Fruit fly (Drosophila melanogaster) whole organism, embryonic: Measurements from ENCODE around the gene Cdk7.

ENCODE experiments used
- Abd-B ChIP-seq: fragments of 200-800 bp; sonication (Bioruptor generic); optimal IDR thresholded peaks from 2 replicates; lab custom pipeline; 2018; ENCODE audit warnings: missing biosample characterization, mild to moderate bottlenecking, missing genetic modification characterization, moderate library complexity
- Ada2b ChIP-seq: fragments of 200-800 bp; sonication (Bioruptor generic); IDR thresholded peaks from 2 replicates; pipeline ENCODE4 v1.3.6; 2022; ENCODE audit warnings: missing biosample characterization, missing genetic modification characterization
- Asciz ChIP-seq: fragments of 200-800 bp; sonication (Bioruptor generic); optimal IDR thresholded peaks from 2 replicates; lab custom pipeline; 2017; ENCODE audit warnings: missing biosample characterization, mild to moderate bottlenecking, missing genetic modification characterization, missing genetic modification reagents
- B-H2 ChIP-seq: fragments of 200-800 bp; sonication (Bioruptor generic); optimal IDR thresholded peaks from 2 replicates; lab custom pipeline; 2018; ENCODE audit warnings: missing biosample characterization, mild to moderate bottlenecking, missing genetic modification characterization
- BtbVII ChIP-seq: fragments of 200-800 bp; sonication (Bioruptor generic); optimal IDR thresholded peaks from 3 replicates; lab custom pipeline; 2017; ENCODE audit warnings: missing biosample characterization, mild to moderate bottlenecking, missing genetic modification characterization
- Bteb2 ChIP-seq: fragments of 200-800 bp; sonication (Bioruptor generic); optimal IDR thresholded peaks from 2 replicates; lab custom pipeline; 2016; ENCODE audit warnings: missing biosample characterization, missing genetic modification characterization
- CG10209 ChIP-seq: fragments of 200-800 bp; sonication (Bioruptor generic); optimal IDR thresholded peaks from 3 replicates; lab custom pipeline; 2017; ENCODE audit warnings: missing biosample characterization, mild to moderate bottlenecking, missing genetic modification characterization, missing genetic modification reagents
- CG11085 ChIP-seq: fragments of 200-800 bp; sonication (Bioruptor generic); IDR thresholded peaks from 2 replicates; pipeline ENCODE4 v1.3.6; 2022; ENCODE audit warnings: missing biosample characterization, missing genetic modification characterization
- CG11695 ChIP-seq: fragments of 200-800 bp; sonication (Bioruptor generic); IDR thresholded peaks from 3 replicates; pipeline ENCODE4 v1.3.6; 2022; ENCODE audit warnings: missing biosample characterization, missing genetic modification characterization
- CG12659 ChIP-seq: fragments of 200-800 bp; sonication (Bioruptor generic); optimal IDR thresholded peaks from 3 replicates; lab custom pipeline; 2017; ENCODE audit warnings: mild to moderate bottlenecking, missing biosample characterization, missing genetic modification reagents, missing genetic modification characterization
- CG15269 ChIP-seq: fragments of 200-800 bp; sonication (Bioruptor generic); optimal IDR thresholded peaks from 2 replicates; lab custom pipeline; 2018; ENCODE audit warnings: missing biosample characterization, mild to moderate bottlenecking, missing genetic modification characterization, moderate library complexity
- CG15514 ChIP-seq: fragments of 200-800 bp; sonication (Bioruptor generic); optimal IDR thresholded peaks from 3 replicates; lab custom pipeline; 2017; ENCODE audit warnings: missing biosample characterization, missing genetic modification characterization, mild to moderate bottlenecking, moderate library complexity, missing genetic modification reagents
- CG16779 ChIP-seq: fragments of 200-800 bp; sonication (Bioruptor generic); IDR thresholded peaks from 2 replicates; pipeline ENCODE4 v1.3.6; 2022; ENCODE audit warnings: missing biosample characterization, missing genetic modification characterization
- CG17612 ChIP-seq: fragments of 200-800 bp; sonication (Bioruptor generic); IDR thresholded peaks from 2 replicates; pipeline ENCODE4 v1.3.6; 2022; ENCODE audit warnings: missing biosample characterization, missing genetic modification characterization
- CG18262 ChIP-seq: fragments of 200-800 bp; optimal IDR thresholded peaks from 3 replicates; lab custom pipeline; 2019; ENCODE audit warnings: missing biosample characterization, mild to moderate bottlenecking, missing genetic modification characterization, moderate library complexity
- CG18599 ChIP-seq: fragments of 200-800 bp; sonication (Bioruptor generic); optimal IDR thresholded peaks from 3 replicates; lab custom pipeline; 2017; ENCODE audit warnings: missing biosample characterization, missing genetic modification characterization, mild to moderate bottlenecking, moderate library complexity, missing genetic modification reagents
- CG2120 ChIP-seq: fragments of 200-800 bp; sonication (Bioruptor generic); optimal IDR thresholded peaks from 3 replicates; lab custom pipeline; 2016; ENCODE audit warnings: missing biosample characterization, missing genetic modification characterization
- CG30403 ChIP-seq: fragments of 200-800 bp; sonication (Bioruptor generic); optimal IDR thresholded peaks from 3 replicates; lab custom pipeline; 2016; ENCODE audit warnings: missing biosample characterization, missing genetic modification characterization
- CG4617 ChIP-seq: fragments of 200-800 bp; sonication (Bioruptor generic); optimal IDR thresholded peaks from 3 replicates; lab custom pipeline; 2016; ENCODE audit warnings: missing biosample characterization, missing genetic modification characterization, borderline replicate concordance
- CG4854 ChIP-seq: fragments of 200-800 bp; sonication (Bioruptor generic); optimal IDR thresholded peaks from 2 replicates; lab custom pipeline; 2016; ENCODE audit warnings: missing biosample characterization, missing genetic modification characterization, inconsistent platforms
- CG6683 ChIP-seq: fragments of 200-800 bp; sonication (Bioruptor generic); optimal IDR thresholded peaks from 2 replicates; lab custom pipeline; 2017; ENCODE audit warnings: missing biosample characterization, mild to moderate bottlenecking, missing genetic modification characterization, missing genetic modification reagents
- CG7556 ChIP-seq: fragments of 200-800 bp; sonication (Bioruptor generic); optimal IDR thresholded peaks from 2 replicates; lab custom pipeline; 2017; ENCODE audit warnings: missing biosample characterization, mild to moderate bottlenecking, missing genetic modification characterization
- Dek ChIP-seq: fragments of 200-800 bp; sonication (Bioruptor generic); optimal IDR thresholded peaks from 3 replicates; lab custom pipeline; 2019; ENCODE audit warnings: missing biosample characterization, mild to moderate bottlenecking, missing genetic modification characterization, moderate library complexity
- Fer1 ChIP-seq: fragments of 200-800 bp; sonication (Bioruptor generic); optimal IDR thresholded peaks from 2 replicates; lab custom pipeline; 2017; ENCODE audit warnings: missing biosample characterization, mild to moderate bottlenecking, missing genetic modification characterization
- Fer2 ChIP-seq: fragments of 200-800 bp; sonication (Bioruptor generic); optimal IDR thresholded peaks from 2 replicates; lab custom pipeline; 2018; ENCODE audit warnings: missing biosample characterization, mild to moderate bottlenecking, missing genetic modification characterization, moderate library complexity
- Hr3 ChIP-seq: fragments of 200-800 bp; sonication (Bioruptor generic); optimal IDR thresholded peaks from 3 replicates; lab custom pipeline; 2016; ENCODE audit warnings: missing biosample characterization, missing genetic modification characterization
- NC2α ChIP-seq: fragments of 200-800 bp; sonication (Bioruptor generic); optimal IDR thresholded peaks from 2 replicates; lab custom pipeline; 2016; ENCODE audit warnings: missing biosample characterization, missing genetic modification characterization
- NC2β ChIP-seq: fragments of 200-800 bp; sonication (Bioruptor generic); optimal IDR thresholded peaks from 2 replicates; lab custom pipeline; 2016; ENCODE audit warnings: missing biosample characterization, missing genetic modification characterization
- Neu2 ChIP-seq: fragments of 200-800 bp; sonication (Bioruptor generic); optimal IDR thresholded peaks from 3 replicates; lab custom pipeline; 2016; ENCODE audit warnings: missing biosample characterization, missing genetic modification characterization, borderline replicate concordance
- Pdp1 ChIP-seq, 2 experiments: fragments of 200-800 bp; sonication (Bioruptor generic); optimal IDR thresholded peaks; 3 replicates each; lab custom pipeline; 2016; ENCODE audit warnings: missing biosample characterization in 2 of 2, missing genetic modification characterization in 2 of 2, mild to moderate bottlenecking in 1 of 2, moderate library complexity in 1 of 2
- Sox100B ChIP-seq: fragments of 200-800 bp; sonication (Bioruptor generic); optimal IDR thresholded peaks from 3 replicates; lab custom pipeline; 2018; ENCODE audit warnings: missing biosample characterization, mild to moderate bottlenecking, missing genetic modification characterization
- Sry-β ChIP-seq: fragments of 200-800 bp; sonication (Bioruptor generic); optimal IDR thresholded peaks from 2 replicates; lab custom pipeline; 2018; ENCODE audit warnings: missing biosample characterization, mild to moderate bottlenecking, missing genetic modification characterization, moderate library complexity
- Xbp1 ChIP-seq: fragments of 200-800 bp; sonication (Bioruptor generic); optimal IDR thresholded peaks from 3 replicates; lab custom pipeline; 2016; ENCODE audit warnings: missing biosample characterization, mild to moderate bottlenecking, missing genetic modification characterization
- Xrp1 ChIP-seq: fragments of 200-800 bp; sonication (Bioruptor generic); IDR thresholded peaks from 2 replicates; pipeline ENCODE4 v1.3.6; 2022; ENCODE audit warnings: missing biosample characterization, missing genetic modification characterization
- cg ChIP-seq: fragments of 200-800 bp; sonication (Bioruptor generic); optimal IDR thresholded peaks from 3 replicates; lab custom pipeline; 2019; ENCODE audit warnings: missing biosample characterization, mild to moderate bottlenecking, missing genetic modification characterization, moderate library complexity
- crp ChIP-seq, 2 experiments: fragments of 200-800 bp; sonication (Bioruptor generic); optimal IDR thresholded peaks; 2 replicates in 1 of 2; 3 replicates in 1 of 2; lab custom pipeline; 2017; ENCODE audit warnings: missing biosample characterization in 2 of 2, missing genetic modification characterization in 2 of 2, mild to moderate bottlenecking in 1 of 2, moderate library complexity in 1 of 2
- dm ChIP-seq: fragments of 200-800 bp; sonication (Bioruptor generic); optimal IDR thresholded peaks from 3 replicates; lab custom pipeline; 2016; ENCODE audit warnings: missing biosample characterization, missing genetic modification characterization
- gem ChIP-seq: fragments of 200-800 bp; sonication (Bioruptor generic); optimal IDR thresholded peaks from 2 replicates; lab custom pipeline; 2019; ENCODE audit warnings: missing biosample characterization, mild to moderate bottlenecking, missing genetic modification characterization, moderate library complexity
- hkb ChIP-seq, 2 experiments: fragments of 200-800 bp in 1 of 2; fragments of >200 bp in 1 of 2; sonication (Bioruptor generic) in 1 of 2; IDR thresholded peaks in 1 of 2; optimal IDR thresholded peaks in 1 of 2; 2 replicates each; pipeline versions ENCODE4 v1.3.6 to Lab custom; 2017 to 2022; ENCODE audit warnings: missing biosample characterization in 1 of 2, missing genetic modification characterization in 1 of 2
- lilli ChIP-seq: fragments of 200-800 bp; sonication (Bioruptor generic); optimal IDR thresholded peaks from 3 replicates; lab custom pipeline; 2016; ENCODE audit warnings: missing biosample characterization, missing genetic modification characterization
- mirr ChIP-seq: fragments of 200-800 bp; sonication (Bioruptor generic); optimal IDR thresholded peaks from 3 replicates; lab custom pipeline; 2018; ENCODE audit warnings: missing biosample characterization, mild to moderate bottlenecking, missing genetic modification characterization
- nerfin-2 ChIP-seq: fragments of 200-800 bp; sonication (Bioruptor generic); IDR thresholded peaks from 2 replicates; pipeline ENCODE4 v1.3.6; 2022; ENCODE audit warnings: missing biosample characterization, missing genetic modification characterization; ENCODE audit not compliant: partially characterized antibody
- onecut ChIP-seq: fragments of 200-800 bp; sonication (Bioruptor generic); IDR thresholded peaks from 2 replicates; pipeline ENCODE4 v1.3.6; 2022; ENCODE audit warnings: missing biosample characterization, missing genetic modification characterization
- org-1 ChIP-seq: fragments of 200-800 bp; sonication (Bioruptor generic); optimal IDR thresholded peaks from 2 replicates; lab custom pipeline; 2017; ENCODE audit warnings: missing biosample characterization, missing genetic modification characterization
- pho ChIP-seq: fragments of 200-800 bp; sonication (Bioruptor generic); optimal IDR thresholded peaks from 2 replicates; lab custom pipeline; 2016; ENCODE audit warnings: missing biosample characterization, missing genetic modification characterization
- pita ChIP-seq: fragments of 200-800 bp; sonication (Bioruptor generic); optimal IDR thresholded peaks from 2 replicates; lab custom pipeline; 2017; ENCODE audit warnings: missing biosample characterization, mild to moderate bottlenecking, missing genetic modification characterization
- repo ChIP-seq: fragments of 200-800 bp; sonication (Bioruptor generic); optimal IDR thresholded peaks from 2 replicates; lab custom pipeline; 2016; ENCODE audit warnings: missing biosample characterization, missing genetic modification characterization
- sug ChIP-seq: fragments of 200-800 bp; optimal IDR thresholded peaks from 2 replicates; lab custom pipeline; 2019; ENCODE audit warnings: missing biosample characterization, mild to moderate bottlenecking, missing genetic modification characterization, moderate library complexity
- unpg ChIP-seq: fragments of 200-800 bp; sonication (Bioruptor generic); optimal IDR thresholded peaks from 3 replicates; lab custom pipeline; 2018; ENCODE audit warnings: missing biosample characterization, mild to moderate bottlenecking, missing genetic modification characterization, moderate library complexity

Gene Cdk7

DNA sequence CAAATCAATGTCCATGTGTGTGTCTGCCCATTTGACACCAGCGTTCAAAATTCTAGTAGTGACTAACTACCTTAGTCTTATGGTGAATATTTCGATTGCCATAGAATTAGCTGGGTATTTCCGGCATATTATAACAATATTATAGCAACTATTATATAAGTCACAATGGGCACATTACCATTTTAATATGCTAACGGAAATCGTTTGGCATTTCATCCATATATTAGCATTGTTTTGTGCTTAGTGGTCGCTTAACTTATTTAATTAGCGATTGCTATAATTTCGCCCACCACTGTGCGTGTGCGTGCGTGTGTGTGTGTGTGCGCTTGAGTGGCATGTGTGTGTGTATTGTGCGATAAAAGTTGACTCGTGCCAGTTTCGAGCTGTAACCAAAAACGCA lies 27.9 kb upstream of the Cdk7 start (continued):
- TF ChIP-seq Sox100B: peak; percentile 63
- peak; percentile 7 for TF ChIP-seq CG4854 (GFP tag; lab: Kevin White, UChicago)
- peak; percentile 20 for TF ChIP-seq cg (GFP tag; lab: Kevin White, UChicago)
- TF ChIP-seq CG15514: peak; percentile 27
- peak; percentile 13 for TF ChIP-seq CG6683 (GFP tag; lab: Kevin White, UChicago)
- no peak for TF ChIP-seq Hr3 (GFP tag; lab: Kevin White, UChicago)
- peak; percentile 32 for TF ChIP-seq BtbVII (GFP tag; lab: Kevin White, UChicago)
- peak; percentile 29 for TF ChIP-seq CG30403
- peak; percentile 31 for TF ChIP-seq Asciz (GFP tag; lab: Kevin White, UChicago)
- no peak for TF ChIP-seq dm (GFP tag; lab: Kevin White, UChicago)
- TF ChIP-seq CG15269 (tag; lab: Kevin White, UChicago): peak; percentile 58
- TF ChIP-seq org-1 (GFP tag; lab: Kevin White, UChicago): peak; percentile 32
- peak; percentile 7 for TF ChIP-seq lilli (GFP tag; lab: Kevin White, UChicago)
- no peak for TF ChIP-seq crp (GFP tag; optimal IDR thresholded peaks at IDR 0.05; lab: Kevin White, UChicago)
- TF ChIP-seq mirr (GFP tag; lab: Kevin White, UChicago): peak; percentile 30
- TF ChIP-seq NC2α (GFP tag; lab: Kevin White, UChicago): no peak
- no peak for TF ChIP-seq Xrp1 (GFP tag; lab: Robert Waterston, UW)
- TF ChIP-seq B-H2 (GFP tag; lab: Kevin White, UChicago): peak; percentile 27
- peak; percentile 28 for TF ChIP-seq sug (tag; lab: Kevin White, UChicago)
- TF ChIP-seq repo (GFP tag; lab: Kevin White, UChicago): no peak
- TF ChIP-seq CG2120 (GFP tag; lab: Kevin White, UChicago): peak; percentile 70
- TF ChIP-seq hkb (optimal IDR thresholded peaks at IDR 0.05; lab: Kevin White, UChicago): no peak
- no peak; the same call in 1 of the 2 replicates for TF ChIP-seq hkb (GFP tag; IDR thresholded peaks at IDR 0.05; lab: Robert Waterston, UW)
- TF ChIP-seq CG10209 (GFP tag; lab: Kevin White, UChicago): peak; percentile 34
- no peak for TF ChIP-seq CG11695 (GFP tag; lab: Robert Waterston, UW)
- peak; percentile 61 for TF ChIP-seq CG7556 (GFP tag; lab: Kevin White, UChicago)
- TF ChIP-seq Abd-B (GFP tag; lab: Kevin White, UChicago): peak; percentile 27
- TF ChIP-seq Neu2: no peak
- TF ChIP-seq unpg (GFP tag; lab: Kevin White, UChicago): peak; percentile 39
- TF ChIP-seq Fer2 (tag; lab: Kevin White, UChicago): no peak
- TF ChIP-seq CG17612 (GFP tag; lab: Robert Waterston, UW): no peak
- no peak for TF ChIP-seq nerfin-2 (GFP tag; lab: Robert Waterston, UW)
- TF ChIP-seq NC2β: no peak
- TF ChIP-seq Pdp1 (GFP tag; optimal IDR thresholded peaks at IDR 0.05; lab: Kevin White, UChicago): peak in 1 of 2 experiments; percentile 29
- TF ChIP-seq CG18599: peak; percentile 76
- TF ChIP-seq Ada2b (GFP tag; lab: Robert Waterston, UW): peak; percentile 7; the same call in 1 of the 2 replicates
- no peak for TF ChIP-seq Sry-β (GFP tag; lab: Kevin White, UChicago)
- TF ChIP-seq CG4617: no peak
- TF ChIP-seq Bteb2: no peak
- TF ChIP-seq pita (GFP tag; lab: Kevin White, UChicago): no peak
- TF ChIP-seq CG11085 (GFP tag; lab: Robert Waterston, UW): no peak
- TF ChIP-seq Dek (tag; lab: Kevin White, UChicago): peak; percentile 59
- peak; percentile 67 for TF ChIP-seq gem (tag; lab: Kevin White, UChicago)
- TF ChIP-seq pho: no peak
- TF ChIP-seq onecut (GFP tag; lab: Robert Waterston, UW): 0 out of 2 replicates have a peak, but pooled peaks have one; percentile 27
- TF ChIP-seq CG12659 (GFP tag; lab: Kevin White, UChicago): peak; percentile 40
- TF ChIP-seq CG18262 (tag; lab: Kevin White, UChicago): peak; percentile 19
- no peak for TF ChIP-seq CG16779 (GFP tag; lab: Robert Waterston, UW)
- TF ChIP-seq Fer1 (GFP tag; lab: Kevin White, UChicago): peak; percentile 74
- TF ChIP-seq Xbp1 (GFP tag; lab: Kevin White, UChicago): peak; percentile 5
